Fruit fly (Drosophila melanogaster) whole organism, embryonic: ENCODE results near the gene CG10513.

Experiments
- Abd-B ChIP-seq: fragments of 200-800 bp; sonication (Bioruptor generic); optimal IDR thresholded peaks from 2 replicates; lab custom pipeline; 2018; ENCODE audit warnings: missing biosample characterization, mild to moderate bottlenecking, missing genetic modification characterization, moderate library complexity
- Bgb ChIP-seq: fragments of 200-800 bp; sonication (Bioruptor generic); IDR thresholded peaks from 2 replicates; pipeline ENCODE4 v1.3.6; 2022; ENCODE audit warnings: missing biosample characterization, missing genetic modification characterization; ENCODE audit not compliant: partially characterized antibody
- Blimp-1 ChIP-seq: fragments of 200-800 bp; sonication (Bioruptor generic); optimal IDR thresholded peaks from 3 replicates; lab custom pipeline; 2018; ENCODE audit warnings: missing biosample characterization, missing genetic modification characterization, mild to moderate bottlenecking, moderate library complexity, missing genetic modification reagents
- CG12219 ChIP-seq: fragments of 200-800 bp; sonication (Bioruptor generic); optimal IDR thresholded peaks from 3 replicates; lab custom pipeline; 2018; ENCODE audit warnings: missing biosample characterization, mild to moderate bottlenecking, missing genetic modification characterization
- CG12236 ChIP-seq: fragments of 200-800 bp; sonication (Bioruptor generic); optimal IDR thresholded peaks from 2 replicates; lab custom pipeline; 2016; ENCODE audit warnings: missing biosample characterization, missing genetic modification characterization
- CG12659 ChIP-seq: fragments of 200-800 bp; sonication (Bioruptor generic); optimal IDR thresholded peaks from 3 replicates; lab custom pipeline; 2017; ENCODE audit warnings: mild to moderate bottlenecking, missing biosample characterization, missing genetic modification reagents, missing genetic modification characterization
- CG12769 ChIP-seq: fragments of 200-800 bp; sonication (Bioruptor generic); optimal IDR thresholded peaks from 2 replicates; lab custom pipeline; 2019; ENCODE audit warnings: missing biosample characterization, mild to moderate bottlenecking, missing genetic modification characterization, moderate library complexity
- CG13287 ChIP-seq: fragments of 200-800 bp; sonication (Bioruptor generic); IDR thresholded peaks from 2 replicates; pipeline ENCODE4 v1.3.6; 2022; ENCODE audit warnings: missing biosample characterization, missing genetic modification characterization; ENCODE audit not compliant: partially characterized antibody
- CG13296 ChIP-seq: fragments of 200-800 bp; sonication (Bioruptor generic); optimal IDR thresholded peaks from 3 replicates; lab custom pipeline; 2018; ENCODE audit warnings: missing biosample characterization, mild to moderate bottlenecking, missing genetic modification characterization
- CG15514 ChIP-seq: fragments of 200-800 bp; sonication (Bioruptor generic); optimal IDR thresholded peaks from 3 replicates; lab custom pipeline; 2017; ENCODE audit warnings: missing biosample characterization, missing genetic modification characterization, mild to moderate bottlenecking, moderate library complexity, missing genetic modification reagents
- CG17568 ChIP-seq: fragments of 200-800 bp; sonication (Bioruptor generic); optimal IDR thresholded peaks from 2 replicates; lab custom pipeline; 2018; ENCODE audit warnings: missing biosample characterization, mild to moderate bottlenecking, missing genetic modification characterization, moderate library complexity
- CG2889 ChIP-seq: fragments of 200-800 bp; sonication (Bioruptor generic); IDR thresholded peaks from 3 replicates; pipeline ENCODE4 v1.3.6; 2022; ENCODE audit warnings: missing biosample characterization, missing genetic modification characterization
- CG31441 ChIP-seq: fragments of 200-800 bp; sonication (Bioruptor generic); IDR thresholded peaks from 2 replicates; pipeline ENCODE4 v1.3.6; 2022; ENCODE audit warnings: missing biosample characterization, missing genetic modification characterization
- CG33213 ChIP-seq: fragments of 200-800 bp; sonication (Bioruptor generic); optimal IDR thresholded peaks from 3 replicates; lab custom pipeline; 2016; ENCODE audit warnings: missing biosample characterization, missing genetic modification characterization
- CG33557 ChIP-seq: fragments of 200-800 bp; sonication (Bioruptor generic); optimal IDR thresholded peaks from 2 replicates; lab custom pipeline; 2019; ENCODE audit warnings: missing biosample characterization, mild to moderate bottlenecking, missing genetic modification characterization, moderate library complexity
- CG5180 ChIP-seq: fragments of 200-800 bp; sonication (Bioruptor generic); optimal IDR thresholded peaks from 3 replicates; lab custom pipeline; 2017; ENCODE audit warnings: missing biosample characterization, missing genetic modification characterization, mild to moderate bottlenecking, moderate library complexity, missing genetic modification reagents
- CG5245 ChIP-seq: fragments of 200-800 bp; sonication (Bioruptor generic); optimal IDR thresholded peaks from 3 replicates; lab custom pipeline; 2016; ENCODE audit warnings: missing biosample characterization, missing genetic modification characterization
- CG7839 ChIP-seq: fragments of 200-800 bp; sonication (Bioruptor generic); optimal IDR thresholded peaks from 3 replicates; lab custom pipeline; 2018; ENCODE audit warnings: missing biosample characterization, mild to moderate bottlenecking, missing genetic modification characterization, moderate library complexity
- CG8290 ChIP-seq, 3 experiments: fragments of 200-800 bp; sonication (Bioruptor generic); optimal IDR thresholded peaks; 2 replicates each; lab custom pipeline; 2016 to 2019; ENCODE audit warnings: missing biosample characterization in 3 of 3, missing genetic modification characterization in 3 of 3, mild to moderate bottlenecking in 2 of 3, moderate library complexity in 1 of 3
- Dip2 ChIP-seq: fragments of 200-800 bp; sonication (Bioruptor generic); IDR thresholded peaks from 2 replicates; pipeline ENCODE4 v1.3.6; 2022; ENCODE audit warnings: missing biosample characterization, missing genetic modification characterization
- E2f1 ChIP-seq: fragments of 200-800 bp; sonication (Bioruptor generic); IDR thresholded peaks from 2 replicates; pipeline ENCODE4 v1.3.6; 2022; ENCODE audit warnings: missing biosample characterization, missing genetic modification characterization
- ERR ChIP-seq: fragments of 200-800 bp; sonication (Bioruptor generic); optimal IDR thresholded peaks from 2 replicates; lab custom pipeline; 2016; ENCODE audit warnings: missing biosample characterization, missing genetic modification characterization
- Fer3 ChIP-seq: fragments of 200-800 bp; sonication (Bioruptor generic); optimal IDR thresholded peaks from 2 replicates; lab custom pipeline; 2018; ENCODE audit warnings: missing biosample characterization, mild to moderate bottlenecking, missing genetic modification characterization, moderate library complexity
- HmgZ ChIP-seq: fragments of 200-800 bp; sonication (Bioruptor generic); optimal IDR thresholded peaks from 2 replicates; lab custom pipeline; 2018; ENCODE audit warnings: missing biosample characterization, mild to moderate bottlenecking, missing genetic modification characterization
- Rfx ChIP-seq: fragments of 200-800 bp; sonication (Bioruptor generic); IDR thresholded peaks from 2 replicates; pipeline ENCODE4 v1.3.6; 2022; ENCODE audit warnings: missing biosample characterization, missing genetic modification characterization
- Sin3A ChIP-seq: fragments of >200 bp; optimal IDR thresholded peaks from 2 replicates; lab custom pipeline; 2018
- TFAM ChIP-seq: fragments of 200-800 bp; sonication (Bioruptor generic); optimal IDR thresholded peaks from 2 replicates; lab custom pipeline; 2017; ENCODE audit warnings: missing biosample characterization, missing genetic modification characterization, inconsistent platforms
- ase ChIP-seq: fragments of 200-800 bp; sonication (Bioruptor generic); IDR thresholded peaks from 3 replicates; pipeline ENCODE4 v1.3.6; 2022; ENCODE audit warnings: missing biosample characterization, missing genetic modification characterization
- bbx ChIP-seq: fragments of 200-800 bp; sonication (Bioruptor generic); IDR thresholded peaks from 2 replicates; pipeline ENCODE4 v1.3.6; 2022; ENCODE audit warnings: missing biosample characterization, missing genetic modification characterization; ENCODE audit not compliant: partially characterized antibody
- caup ChIP-seq: fragments of 200-800 bp; sonication (Bioruptor generic); optimal IDR thresholded peaks from 3 replicates; lab custom pipeline; 2017; ENCODE audit warnings: missing biosample characterization, mild to moderate bottlenecking, missing genetic modification characterization, moderate library complexity; ENCODE audit not compliant: severe bottlenecking
- emc ChIP-seq: fragments of 200-800 bp; sonication (Bioruptor generic); optimal IDR thresholded peaks from 2 replicates; lab custom pipeline; 2016; ENCODE audit warnings: missing biosample characterization, missing genetic modification characterization
- ftz-f1 ChIP-seq: fragments of 200-800 bp; sonication (Bioruptor generic); optimal IDR thresholded peaks from 2 replicates; lab custom pipeline; 2016; ENCODE audit warnings: missing biosample characterization, missing genetic modification characterization
- hb ChIP-seq: fragments of 200-800 bp; sonication (Bioruptor generic); IDR thresholded peaks from 3 replicates; pipeline ENCODE4 v1.3.6; 2022; ENCODE audit warnings: missing biosample characterization, missing genetic modification characterization; ENCODE audit not compliant: partially characterized antibody
- insv ChIP-seq, 2 experiments: fragments of 200-800 bp; sonication (Bioruptor generic); optimal IDR thresholded peaks; 3 replicates each; lab custom pipeline; 2016 to 2018; ENCODE audit warnings: missing biosample characterization in 2 of 2, missing genetic modification characterization in 2 of 2
- kay ChIP-seq: fragments of 200-800 bp; sonication (Bioruptor generic); optimal IDR thresholded peaks from 2 replicates; lab custom pipeline; 2016; ENCODE audit warnings: missing biosample characterization, missing genetic modification characterization
- ken ChIP-seq: fragments of 200-800 bp; sonication (Bioruptor generic); IDR thresholded peaks from 3 replicates; pipeline ENCODE4 v1.3.6; 2022; ENCODE audit warnings: missing biosample characterization, missing genetic modification characterization
- mam ChIP-seq: fragments of 200-800 bp; sonication (Bioruptor generic); optimal IDR thresholded peaks from 3 replicates; lab custom pipeline; 2016; ENCODE audit warnings: missing biosample characterization, missing genetic modification characterization
- mirr ChIP-seq: fragments of 200-800 bp; sonication (Bioruptor generic); optimal IDR thresholded peaks from 3 replicates; lab custom pipeline; 2018; ENCODE audit warnings: missing biosample characterization, mild to moderate bottlenecking, missing genetic modification characterization
- nau ChIP-seq: fragments of 200-800 bp; sonication (Bioruptor generic); optimal IDR thresholded peaks from 3 replicates; lab custom pipeline; 2017; ENCODE audit warnings: missing biosample characterization, mild to moderate bottlenecking, missing genetic modification characterization, missing genetic modification reagents
- nerfin-1 ChIP-seq: fragments of 200-800 bp; sonication (Bioruptor generic); optimal IDR thresholded peaks from 3 replicates; lab custom pipeline; 2019; ENCODE audit warnings: missing biosample characterization, mild to moderate bottlenecking, missing genetic modification characterization, moderate library complexity
- pfk ChIP-seq: fragments of 200-800 bp; sonication (Bioruptor generic); optimal IDR thresholded peaks from 2 replicates; lab custom pipeline; 2018; ENCODE audit warnings: missing biosample characterization, mild to moderate bottlenecking, missing genetic modification characterization, moderate library complexity
- pho ChIP-seq: fragments of 200-800 bp; sonication (Bioruptor generic); optimal IDR thresholded peaks from 2 replicates; lab custom pipeline; 2016; ENCODE audit warnings: missing biosample characterization, missing genetic modification characterization
- ranshi ChIP-seq: fragments of 200-800 bp; sonication (Bioruptor generic); IDR thresholded peaks from 2 replicates; pipeline ENCODE4 v1.3.6; 2022; ENCODE audit warnings: missing biosample characterization, missing genetic modification characterization
- sc ChIP-seq, 3 experiments: fragments of >200 bp in 2 of 3; fragments of 200-800 bp in 1 of 3; sonication (Bioruptor generic) in 1 of 3; optimal IDR thresholded peaks; 2 replicates in 2 of 3; 3 replicates in 1 of 3; lab custom pipeline; 2017; ENCODE audit warnings: mild to moderate bottlenecking in 1 of 3, missing biosample characterization in 1 of 3, missing genetic modification characterization in 1 of 3, missing genetic modification reagents in 1 of 3
- sens-2 ChIP-seq: fragments of 200-800 bp; sonication (Bioruptor generic); IDR thresholded peaks from 2 replicates; pipeline ENCODE4 v1.3.6; 2022; ENCODE audit warnings: missing biosample characterization, missing genetic modification characterization
- tap ChIP-seq: fragments of 200-800 bp; optimal IDR thresholded peaks from 3 replicates; lab custom pipeline; 2019; ENCODE audit warnings: missing biosample characterization, mild to moderate bottlenecking, missing genetic modification characterization, moderate library complexity
- tgo ChIP-seq: fragments of 200-800 bp; sonication (Bioruptor generic); IDR thresholded peaks from 3 replicates; pipeline ENCODE4 v1.3.6; 2022; ENCODE audit warnings: missing biosample characterization, missing genetic modification characterization
- trem ChIP-seq: fragments of 200-800 bp; optimal IDR thresholded peaks from 3 replicates; lab custom pipeline; 2019; ENCODE audit warnings: missing biosample characterization, mild to moderate bottlenecking, missing genetic modification characterization, moderate library complexity
- tup ChIP-seq: fragments of 200-800 bp; sonication (Bioruptor generic); optimal IDR thresholded peaks from 2 replicates; lab custom pipeline; 2016; ENCODE audit warnings: missing biosample characterization, mild to moderate bottlenecking, missing genetic modification characterization, moderate library complexity
- zen ChIP-seq: fragments of 200-800 bp; sonication (Bioruptor generic); optimal IDR thresholded peaks from 3 replicates; lab custom pipeline; 2018; ENCODE audit warnings: missing biosample characterization, mild to moderate bottlenecking, missing genetic modification characterization, moderate library complexity

CG10513 gene

DNA sequence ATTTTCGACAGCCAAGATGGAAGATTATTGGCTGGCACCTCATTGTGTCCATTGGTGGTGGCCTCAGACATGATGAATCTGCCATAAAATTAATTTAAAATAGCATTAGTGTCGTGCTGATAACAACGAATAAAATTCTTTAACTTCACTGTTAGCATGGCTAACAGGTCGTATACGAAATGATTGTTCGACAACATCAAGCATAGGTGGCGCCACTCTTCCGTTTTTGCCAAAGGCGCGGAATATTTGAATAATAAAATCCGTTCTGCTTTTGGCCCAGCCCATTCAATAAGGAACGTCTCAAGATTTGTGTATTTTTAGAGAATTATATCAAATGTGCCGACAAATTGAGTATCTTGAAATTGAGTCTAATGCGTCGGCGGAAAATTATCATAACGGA is 35.6 kb upstream of the CG10513 start (continued):
- TF ChIP-seq mirr, result peak; percentile 49
- no peak for TF ChIP-seq ftz-f1 (GFP tag; lab: Kevin White, UChicago)
- no peak for TF ChIP-seq nerfin-1 (tag; lab: Kevin White, UChicago)
- no peak for TF ChIP-seq nau
- no peak for TF ChIP-seq HmgZ (tag; lab: Kevin White, UChicago)
- TF ChIP-seq CG5180 (GFP tag; lab: Kevin White, UChicago), result no peak
- TF ChIP-seq bbx, result no peak
- no peak for TF ChIP-seq CG12219 (GFP tag; lab: Kevin White, UChicago)
- TF ChIP-seq caup (GFP tag; lab: Kevin White, UChicago), result peak; percentile 26
- TF ChIP-seq CG15514 (GFP tag; lab: Kevin White, UChicago), result peak; percentile 29
- TF ChIP-seq emc, result no peak
- no peak for TF ChIP-seq trem (tag; lab: Kevin White, UChicago)
- no peak for TF ChIP-seq CG8290 (GFP tag; optimal IDR thresholded peaks at IDR 0.05; lab: Kevin White, UChicago)
- TF ChIP-seq CG8290 (tag; optimal IDR thresholded peaks at IDR 0.05; lab: Kevin White, UChicago), result no peak
- TF ChIP-seq CG31441, result no peak
- no peak for TF ChIP-seq TFAM (GFP tag; lab: Kevin White, UChicago)
- TF ChIP-seq ranshi (GFP tag; lab: Robert Waterston, UW), result no peak
- TF ChIP-seq ken, result no peak
- no peak for TF ChIP-seq hb (GFP tag; lab: Robert Waterston, UW)
- no peak for TF ChIP-seq CG12236 (GFP tag; lab: Kevin White, UChicago)
- TF ChIP-seq E2f1 (GFP tag; lab: Robert Waterston, UW), result no peak
- TF ChIP-seq CG13287 (GFP tag; lab: Robert Waterston, UW), result no peak; the same call in 1 of the 2 replicates
- TF ChIP-seq kay (GFP tag; lab: Kevin White, UChicago), result no peak
- TF ChIP-seq Abd-B, result no peak
- TF ChIP-seq sc (optimal IDR thresholded peaks at IDR 0.05; lab: Kevin White, UChicago), result no peak
- TF ChIP-seq sc (GFP tag; optimal IDR thresholded peaks at IDR 0.05; lab: Kevin White, UChicago), result no peak
- no peak for TF ChIP-seq pfk
- TF ChIP-seq Blimp-1 (GFP tag; lab: Kevin White, UChicago), result no peak
- no peak for TF ChIP-seq CG17568 (GFP tag; lab: Kevin White, UChicago)
- no peak for TF ChIP-seq Bgb (GFP tag; lab: Robert Waterston, UW)
- no peak for TF ChIP-seq CG33213 (GFP tag; lab: Kevin White, UChicago)
- TF ChIP-seq mam, result no peak
- no peak for TF ChIP-seq CG12659 (GFP tag; lab: Kevin White, UChicago)
- TF ChIP-seq Rfx (GFP tag; lab: Robert Waterston, UW), result no peak
- TF ChIP-seq ase (GFP tag; lab: Robert Waterston, UW), result no peak
- no peak for TF ChIP-seq zen (tag; lab: Kevin White, UChicago)
- peak; percentile 11 for TF ChIP-seq CG7839 (tag; lab: Kevin White, UChicago)
- no peak for TF ChIP-seq tgo (GFP tag; lab: Robert Waterston, UW)
- no peak for TF ChIP-seq sens-2 (GFP tag; lab: Robert Waterston, UW)
- no peak for TF ChIP-seq Sin3A (lab: Kevin White, UChicago)
- no peak for TF ChIP-seq CG12769 (tag; lab: Kevin White, UChicago)
- no peak for TF ChIP-seq Fer3 (tag; lab: Kevin White, UChicago)
- no peak for TF ChIP-seq insv (GFP tag; optimal IDR thresholded peaks at IDR 0.05; lab: Kevin White, UChicago)
- no peak for TF ChIP-seq tap
- no peak for TF ChIP-seq ERR (GFP tag; lab: Kevin White, UChicago)
- no peak for TF ChIP-seq CG33557 (GFP tag; lab: Kevin White, UChicago)
- TF ChIP-seq pho (GFP tag; lab: Kevin White, UChicago), result no peak
- peak; percentile 84 for TF ChIP-seq Dip2 (GFP tag; lab: Robert Waterston, UW)
- peak; percentile 23 for TF ChIP-seq CG13296 (GFP tag; lab: Kevin White, UChicago)
- no peak for TF ChIP-seq CG2889 (GFP tag; lab: Robert Waterston, UW)
- TF ChIP-seq CG5245 (GFP tag; lab: Kevin White, UChicago), result no peak
- TF ChIP-seq tup (GFP tag; lab: Kevin White, UChicago), result no peak
